Fruit fly (Drosophila melanogaster) S2 (cell line): ENCODE measurements around the gene CG18599.
A peak's percentile ranks its signal among the peaks of the same experiment; 100 is the strongest.

Experiments
- CG8478 ChIP-seq: fragments of >200 bp; optimal IDR thresholded peaks from 2 replicates; lab custom pipeline; 2018
- CTCF ChIP-seq, 2 experiments: fragments of >200 bp; optimal IDR thresholded peaks; 2 replicates each; lab custom pipeline; 2018

DNA sequence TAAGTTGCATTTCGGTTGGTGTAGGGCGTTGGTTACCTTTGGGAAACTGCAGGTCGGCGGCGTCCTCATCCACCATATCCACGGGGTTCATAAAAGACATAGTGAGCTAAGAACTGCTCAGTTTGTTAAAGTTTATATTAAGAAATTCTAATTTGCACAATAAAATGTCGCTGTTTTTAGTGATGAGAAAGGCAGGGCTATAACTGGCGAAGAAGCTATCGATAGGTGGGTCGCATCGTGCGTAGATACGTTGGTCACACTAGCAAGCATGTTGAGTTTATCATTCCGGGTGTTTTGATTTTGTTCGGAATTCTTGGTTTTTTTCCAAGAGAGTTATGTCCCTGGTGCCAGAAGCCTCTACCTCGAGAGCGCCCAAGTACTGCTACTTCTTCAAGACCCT lies 12.3 kb upstream of the CG18599 start, which contains the start of the genes Ada2a, Polr2D, Tgs1 and moi:
- peak; percentile 1 to 28 for TF ChIP-seq CTCF (optimal IDR thresholded peaks at IDR 0.05; lab: Kevin White, UChicago)
- no peak for TF ChIP-seq CG8478 (lab: Kevin White, UChicago)
